Worm (Caenorhabditis elegans): Measurements from ENCODE around the gene nas-1.

- no peak for TF ChIP-seq him-1 (tag; optimal IDR thresholded peaks at IDR 0.05)
- TF ChIP-seq dao-5 (tag; optimal IDR thresholded peaks at IDR 0.05), result no peak
These were observed 22.2 kb downstream of the nas-1 start for ce11 chrIII:13427817-13428216.

Data from whole organism, L4/young adult.